Fruit fly (Drosophila melanogaster) whole organism, embryonic: ENCODE data around the gene Rpp14a.

ENCODE experiments used
- Awh ChIP-seq: fragments of 200-800 bp; sonication (Bioruptor generic); IDR thresholded peaks from 2 replicates; pipeline ENCODE4, ENCODE4 v1.3.6; 2022; ENCODE audit warnings: missing biosample characterization, missing genetic modification characterization
- Bdp1 ChIP-seq: fragments of 200-800 bp; sonication (Bioruptor generic); optimal IDR thresholded peaks from 3 replicates; lab custom pipeline; 2016; ENCODE audit warnings: missing biosample characterization, missing genetic modification characterization
- Bteb2 ChIP-seq: fragments of 200-800 bp; sonication (Bioruptor generic); optimal IDR thresholded peaks from 2 replicates; lab custom pipeline; 2016; ENCODE audit warnings: missing biosample characterization, missing genetic modification characterization
- CG10959 ChIP-seq: fragments of 200-800 bp; sonication (Bioruptor generic); IDR thresholded peaks from 2 replicates; pipeline ENCODE4 v1.3.6; 2022; ENCODE audit warnings: missing biosample characterization, missing genetic modification characterization
- CG11398 ChIP-seq: fragments of 200-800 bp; sonication (Bioruptor generic); optimal IDR thresholded peaks from 2 replicates; lab custom pipeline; 2016; ENCODE audit warnings: missing biosample characterization, missing genetic modification characterization
- CG11560 ChIP-seq: fragments of 200-800 bp; sonication (Bioruptor generic); IDR thresholded peaks from 3 replicates; pipeline ENCODE4 v1.3.6; 2022; ENCODE audit warnings: missing biosample characterization, missing genetic modification characterization
- CG12391 ChIP-seq: fragments of 200-800 bp; sonication (Bioruptor generic); optimal IDR thresholded peaks from 3 replicates; lab custom pipeline; 2018; ENCODE audit warnings: missing biosample characterization, mild to moderate bottlenecking, missing genetic modification characterization, moderate library complexity
- CG13296 ChIP-seq: fragments of 200-800 bp; sonication (Bioruptor generic); optimal IDR thresholded peaks from 3 replicates; lab custom pipeline; 2018; ENCODE audit warnings: missing biosample characterization, mild to moderate bottlenecking, missing genetic modification characterization
- CG14441 ChIP-seq: fragments of 200-800 bp; sonication (Bioruptor generic); IDR thresholded peaks from 2 replicates; pipeline ENCODE4 v1.3.6; 2022; ENCODE audit warnings: missing biosample characterization, missing genetic modification characterization
- CG1529 ChIP-seq: fragments of 200-800 bp; sonication (Bioruptor generic); optimal IDR thresholded peaks from 3 replicates; lab custom pipeline; 2018; ENCODE audit warnings: missing biosample characterization, missing genetic modification characterization
- CG15514 ChIP-seq: fragments of 200-800 bp; sonication (Bioruptor generic); optimal IDR thresholded peaks from 3 replicates; lab custom pipeline; 2017; ENCODE audit warnings: missing biosample characterization, missing genetic modification characterization, mild to moderate bottlenecking, moderate library complexity, missing genetic modification reagents
- CG17912 ChIP-seq: fragments of 200-800 bp; sonication (Bioruptor generic); optimal IDR thresholded peaks from 2 replicates; lab custom pipeline; 2018; ENCODE audit warnings: missing biosample characterization, mild to moderate bottlenecking, missing genetic modification characterization
- CG31388 ChIP-seq: fragments of 200-800 bp; sonication (Bioruptor generic); optimal IDR thresholded peaks from 2 replicates; lab custom pipeline; 2016; ENCODE audit warnings: missing biosample characterization, missing genetic modification characterization
- CG32772 ChIP-seq: fragments of 200-800 bp; sonication (Bioruptor generic); IDR thresholded peaks from 2 replicates; pipeline ENCODE4 v1.3.6; 2022; ENCODE audit warnings: missing biosample characterization, missing genetic modification characterization
- CG34422 ChIP-seq: fragments of 200-800 bp; sonication (Bioruptor generic); IDR thresholded peaks from 3 replicates; pipeline ENCODE4 v1.3.6; 2022; ENCODE audit warnings: missing biosample characterization, missing genetic modification characterization
- CG5245 ChIP-seq: fragments of 200-800 bp; sonication (Bioruptor generic); optimal IDR thresholded peaks from 3 replicates; lab custom pipeline; 2016; ENCODE audit warnings: missing biosample characterization, missing genetic modification characterization
- CG7372 ChIP-seq: fragments of 200-800 bp; sonication (Bioruptor generic); IDR thresholded peaks from 2 replicates; pipeline ENCODE4 v1.3.6; 2022; ENCODE audit warnings: missing biosample characterization, missing genetic modification characterization
- CG7839 ChIP-seq: fragments of 200-800 bp; sonication (Bioruptor generic); optimal IDR thresholded peaks from 3 replicates; lab custom pipeline; 2018; ENCODE audit warnings: missing biosample characterization, mild to moderate bottlenecking, missing genetic modification characterization, moderate library complexity
- CG9609 ChIP-seq: fragments of 200-800 bp; sonication (Bioruptor generic); optimal IDR thresholded peaks from 3 replicates; lab custom pipeline; 2016; ENCODE audit warnings: missing biosample characterization, missing genetic modification characterization
- Dad ChIP-seq: fragments of 200-800 bp; sonication (Bioruptor generic); optimal IDR thresholded peaks from 3 replicates; lab custom pipeline; 2016; ENCODE audit warnings: missing biosample characterization, missing genetic modification characterization
- Gug ChIP-seq: fragments of 200-800 bp; sonication (Bioruptor generic); IDR thresholded peaks from 4 replicates; pipeline ENCODE4 v1.3.6; 2022; ENCODE audit warnings: missing biosample characterization, missing genetic modification characterization
- Hey ChIP-seq: fragments of 200-800 bp; sonication (Bioruptor generic); optimal IDR thresholded peaks from 3 replicates; lab custom pipeline; 2018; ENCODE audit warnings: missing biosample characterization, mild to moderate bottlenecking, missing genetic modification characterization
- HmgD ChIP-seq: fragments of 200-800 bp; sonication (Bioruptor generic); optimal IDR thresholded peaks from 3 replicates; lab custom pipeline; 2016; ENCODE audit warnings: missing biosample characterization, missing genetic modification characterization
- HmgZ ChIP-seq: fragments of 200-800 bp; sonication (Bioruptor generic); optimal IDR thresholded peaks from 2 replicates; lab custom pipeline; 2018; ENCODE audit warnings: missing biosample characterization, mild to moderate bottlenecking, missing genetic modification characterization
- Hmr ChIP-seq: fragments of 200-800 bp; sonication (Bioruptor generic); optimal IDR thresholded peaks from 3 replicates; lab custom pipeline; 2017; ENCODE audit warnings: mild to moderate bottlenecking, missing biosample characterization, missing genetic modification reagents, missing genetic modification characterization
- Jarid2 ChIP-seq: fragments of 200-800 bp; sonication (Bioruptor generic); optimal IDR thresholded peaks from 3 replicates; lab custom pipeline; 2017; ENCODE audit warnings: mild to moderate bottlenecking, missing biosample characterization, missing genetic modification reagents, missing genetic modification characterization
- Nf-YB ChIP-seq: fragments of 200-800 bp; sonication (Bioruptor generic); optimal IDR thresholded peaks from 3 replicates; lab custom pipeline; 2019; ENCODE audit warnings: missing biosample characterization, mild to moderate bottlenecking, missing genetic modification characterization, moderate library complexity
- Sin3A ChIP-seq: fragments of >200 bp; optimal IDR thresholded peaks from 2 replicates; lab custom pipeline; 2018
- abd-A ChIP-seq: fragments of 200-800 bp; sonication (Bioruptor generic); optimal IDR thresholded peaks from 3 replicates; lab custom pipeline; 2019; ENCODE audit warnings: missing biosample characterization, mild to moderate bottlenecking, missing genetic modification characterization, moderate library complexity
- ato ChIP-seq: fragments of 200-800 bp; sonication (Bioruptor generic); IDR thresholded peaks from 2 replicates; pipeline ENCODE4 v1.3.6; 2022; ENCODE audit warnings: missing biosample characterization, missing genetic modification characterization; ENCODE audit not compliant: partially characterized antibody
- cato ChIP-seq: fragments of 200-800 bp; sonication (Bioruptor generic); optimal IDR thresholded peaks from 2 replicates; lab custom pipeline; 2016; ENCODE audit warnings: missing biosample characterization, missing genetic modification characterization, borderline replicate concordance
- cg ChIP-seq: fragments of 200-800 bp; sonication (Bioruptor generic); optimal IDR thresholded peaks from 3 replicates; lab custom pipeline; 2019; ENCODE audit warnings: missing biosample characterization, mild to moderate bottlenecking, missing genetic modification characterization, moderate library complexity
- dpn ChIP-seq, 2 experiments: fragments of 200-800 bp; sonication (Bioruptor generic); optimal IDR thresholded peaks; 3 replicates each; lab custom pipeline; 2016; ENCODE audit warnings: missing biosample characterization in 2 of 2, missing genetic modification characterization in 2 of 2
- esg ChIP-seq: fragments of 200-800 bp; sonication (Bioruptor generic); conservative IDR thresholded peaks from 2 replicates; pipeline ENCODE4 v1.3.6; 2022; ENCODE audit warnings: missing biosample characterization, missing genetic modification characterization
- fd102C ChIP-seq: fragments of 200-800 bp; sonication (Bioruptor generic); optimal IDR thresholded peaks from 2 replicates; lab custom pipeline; 2018; ENCODE audit warnings: missing biosample characterization, mild to moderate bottlenecking, missing genetic modification characterization, moderate library complexity
- fu2 ChIP-seq: fragments of 200-800 bp; sonication (Bioruptor generic); optimal IDR thresholded peaks from 2 replicates; lab custom pipeline; 2016; ENCODE audit warnings: missing biosample characterization, missing genetic modification characterization
- grau ChIP-seq: fragments of 200-800 bp; optimal IDR thresholded peaks from 3 replicates; lab custom pipeline; 2019; ENCODE audit warnings: missing biosample characterization, mild to moderate bottlenecking, missing genetic modification characterization, moderate library complexity
- hkb ChIP-seq, 2 experiments: fragments of 200-800 bp in 1 of 2; fragments of >200 bp in 1 of 2; sonication (Bioruptor generic) in 1 of 2; IDR thresholded peaks in 1 of 2; optimal IDR thresholded peaks in 1 of 2; 2 replicates each; pipeline versions ENCODE4 v1.3.6 to Lab custom; 2017 to 2022; ENCODE audit warnings: missing biosample characterization in 1 of 2, missing genetic modification characterization in 1 of 2
- jigr1 ChIP-seq: fragments of 200-800 bp; sonication (Bioruptor generic); IDR thresholded peaks from 3 replicates; pipeline ENCODE4 v1.3.6; 2022; ENCODE audit warnings: missing biosample characterization, missing genetic modification characterization
- kay ChIP-seq: fragments of 200-800 bp; sonication (Bioruptor generic); optimal IDR thresholded peaks from 2 replicates; lab custom pipeline; 2016; ENCODE audit warnings: missing biosample characterization, missing genetic modification characterization
- lmd ChIP-seq: fragments of 200-800 bp; sonication (Bioruptor generic); IDR thresholded peaks from 2 replicates; pipeline ENCODE4 v1.3.6; 2022; ENCODE audit warnings: missing biosample characterization, missing genetic modification characterization
- mam ChIP-seq: fragments of 200-800 bp; sonication (Bioruptor generic); optimal IDR thresholded peaks from 3 replicates; lab custom pipeline; 2016; ENCODE audit warnings: missing biosample characterization, missing genetic modification characterization
- nau ChIP-seq: fragments of 200-800 bp; sonication (Bioruptor generic); optimal IDR thresholded peaks from 3 replicates; lab custom pipeline; 2017; ENCODE audit warnings: missing biosample characterization, mild to moderate bottlenecking, missing genetic modification characterization, missing genetic modification reagents
- nom ChIP-seq: fragments of 200-800 bp; sonication (Bioruptor generic); optimal IDR thresholded peaks from 2 replicates; lab custom pipeline; 2017; ENCODE audit warnings: missing biosample characterization, missing genetic modification characterization, mild to moderate bottlenecking, moderate library complexity, missing genetic modification reagents
- pum ChIP-seq: fragments of 200-800 bp; sonication (Bioruptor generic); optimal IDR thresholded peaks from 2 replicates; lab custom pipeline; 2016; ENCODE audit warnings: missing biosample characterization, missing genetic modification characterization
- shn ChIP-seq: fragments of 200-800 bp; sonication (Bioruptor generic); optimal IDR thresholded peaks from 3 replicates; lab custom pipeline; 2016; ENCODE audit warnings: missing biosample characterization, missing genetic modification characterization
- stwl ChIP-seq: fragments of 200-800 bp; sonication (Bioruptor generic); optimal IDR thresholded peaks from 3 replicates; lab custom pipeline; 2018; ENCODE audit warnings: missing biosample characterization, mild to moderate bottlenecking, missing genetic modification characterization, moderate library complexity
- tgo ChIP-seq: fragments of 200-800 bp; sonication (Bioruptor generic); IDR thresholded peaks from 3 replicates; pipeline ENCODE4 v1.3.6; 2022; ENCODE audit warnings: missing biosample characterization, missing genetic modification characterization
- tio ChIP-seq: fragments of 200-800 bp; sonication (Bioruptor generic); optimal IDR thresholded peaks from 2 replicates; lab custom pipeline; 2017; ENCODE audit warnings: missing biosample characterization, missing genetic modification characterization, inconsistent platforms
- tll ChIP-seq, 2 experiments: fragments of 200-800 bp in 1 of 2; fragments of >200 bp in 1 of 2; sonication (Bioruptor generic) in 1 of 2; optimal IDR thresholded peaks; 2 replicates each; lab custom pipeline; 2017 to 2019; ENCODE audit warnings: missing biosample characterization in 2 of 2, missing genetic modification characterization in 2 of 2, mild to moderate bottlenecking in 1 of 2, moderate library complexity in 1 of 2
- unc-4 ChIP-seq: fragments of 200-800 bp; sonication (Bioruptor generic); IDR thresholded peaks from 2 replicates; pipeline ENCODE4 v1.3.6; 2022; ENCODE audit warnings: missing biosample characterization, missing genetic modification characterization; ENCODE audit not compliant: partially characterized antibody

Gene Rpp14a

DNA sequence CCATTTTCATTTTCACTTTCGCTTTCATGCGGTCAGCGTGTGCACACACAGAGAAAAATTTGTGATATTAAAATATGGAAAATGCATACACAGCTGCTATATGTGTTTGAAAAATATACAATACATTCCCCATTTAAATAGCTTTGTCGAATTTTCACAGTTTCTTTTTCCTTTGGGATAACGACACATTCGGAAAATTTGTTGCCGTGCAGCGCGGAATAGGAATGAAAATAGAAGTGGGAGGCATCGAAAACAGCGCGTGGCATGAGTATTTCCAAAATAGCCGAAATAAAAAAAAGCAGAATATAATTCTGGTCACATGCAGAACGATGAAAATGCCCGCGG, 36.0 kb downstream of the Rpp14a start (continued):
- TF ChIP-seq CG12391 (tag; lab: Kevin White, UChicago) (peak; percentile 86), abd-A (peak; percentile 35), Jarid2 (GFP tag; lab: Kevin White, UChicago) (peak; percentile 42), fu2 (GFP tag; lab: Kevin White, UChicago) (peak; percentile 80), CG14441 (GFP tag; lab: Robert Waterston, UW) (peak; percentile 85), tio (GFP tag; lab: Kevin White, UChicago) (peak; percentile 80), CG15514 (peak; percentile 68), cg (GFP tag; lab: Kevin White, UChicago) (no peak), CG13296 (GFP tag; lab: Kevin White, UChicago) (peak; percentile 73), ato (GFP tag; lab: Robert Waterston, UW) (no peak), Hey (tag; lab: Kevin White, UChicago) (peak; percentile 56), CG31388 (GFP tag; lab: Kevin White, UChicago) (peak; percentile 62), pum (GFP tag; lab: Kevin White, UChicago) (peak; percentile 82), Awh (GFP tag; lab: Robert Waterston, UW) (peak; percentile 88), jigr1 (GFP tag; lab: Robert Waterston, UW) (peak; percentile 55; the same call in 2 of the 3 replicates), esg (GFP tag; lab: Robert Waterston, UW) (peak; percentile 79), CG11398 (peak; percentile 73), dpn (GFP tag; optimal IDR thresholded peaks at IDR 0.05; lab: Kevin White, UChicago) (peak; percentile 87 to 88), tgo (GFP tag; lab: Robert Waterston, UW) (peak; percentile 79), lmd (GFP tag; lab: Robert Waterston, UW) (peak; percentile 90), CG5245 (GFP tag; lab: Kevin White, UChicago) (peak; percentile 79), Gug (peak; percentile 78), fd102C (GFP tag; lab: Kevin White, UChicago) (no peak), Bdp1 (GFP tag; lab: Kevin White, UChicago) (peak; percentile 68), CG11560 (tag; lab: Robert Waterston, UW) (peak; percentile 73; the same call in 2 of the 3 replicates), CG7839 (tag; lab: Kevin White, UChicago) (peak; percentile 89), unc-4 (GFP tag; lab: Robert Waterston, UW) (no peak), cato (GFP tag; lab: Kevin White, UChicago) (peak; percentile 58), grau (tag; lab: Kevin White, UChicago) (peak; percentile 86), CG7372 (GFP tag; lab: Robert Waterston, UW) (peak; percentile 79), Nf-YB (GFP tag; lab: Kevin White, UChicago) (peak; percentile 58), HmgD (GFP tag; lab: Kevin White, UChicago) (peak; percentile 57), CG32772 (GFP tag; lab: Robert Waterston, UW) (peak; percentile 91), shn (peak; percentile 67), HmgZ (tag; lab: Kevin White, UChicago) (peak; percentile 79), Bteb2 (peak; percentile 77), kay (peak; percentile 69), nau (GFP tag; lab: Kevin White, UChicago) (peak; percentile 87), Sin3A (lab: Kevin White, UChicago) (no peak), CG1529 (GFP tag; lab: Kevin White, UChicago) (peak; percentile 68), tll (GFP tag; optimal IDR thresholded peaks at IDR 0.05; lab: Kevin White, UChicago) (no peak), hkb (optimal IDR thresholded peaks at IDR 0.05; lab: Kevin White, UChicago) (no peak), hkb (GFP tag; IDR thresholded peaks at IDR 0.05; lab: Robert Waterston, UW) (peak; percentile 92), CG10959 (GFP tag; lab: Robert Waterston, UW) (peak; percentile 81), mam (GFP tag; lab: Kevin White, UChicago) (peak; percentile 89), stwl (no peak), CG17912 (peak; percentile 10), CG34422 (GFP tag; lab: Robert Waterston, UW) (peak; percentile 90), CG9609 (peak; percentile 78), Hmr (GFP tag; lab: Kevin White, UChicago) (peak; percentile 89), nom (GFP tag; lab: Kevin White, UChicago) (no peak), Dad (GFP tag; lab: Kevin White, UChicago) (peak; percentile 88)
